Worm (Caenorhabditis elegans) whole organism, young adult: ENCODE measurements around the gene cdh-4.

Experiments
- B0019.2 ChIP-seq: fragments of 200-800 bp; sonication (Bioruptor generic); conservative IDR thresholded peaks from 2 replicates; pipeline ENCODE4 v1.3.6; 2022; ENCODE audit warnings: missing genetic modification reagents, missing genetic modification characterization, missing compliant biosample characterization
- B0261.1 ChIP-seq: sonication (generic microtip); optimal IDR thresholded peaks from 2 replicates; lab custom pipeline; 2016; ENCODE audit warnings: mild to moderate bottlenecking, missing genetic modification characterization, moderate library complexity, missing compliant biosample characterization
- C06A6.2 ChIP-seq: fragments of 200-800 bp; sonication (Bioruptor generic); conservative IDR thresholded peaks from 2 replicates; pipeline ENCODE4 v1.3.6; 2022; ENCODE audit warnings: missing genetic modification characterization, missing compliant biosample characterization
- F39B2.1 ChIP-seq: fragments of 200-800 bp; sonication (Bioruptor generic); IDR thresholded peaks from 2 replicates; pipeline ENCODE4 v1.3.6; 2022; ENCODE audit warnings: missing genetic modification reagents, missing genetic modification characterization, missing compliant biosample characterization
- Y53F4B.3 ChIP-seq: fragments of 200-800 bp; sonication (Bioruptor generic); IDR thresholded peaks from 2 replicates; pipeline ENCODE4 v1.3.6; 2022; ENCODE audit warnings: missing genetic modification reagents, missing genetic modification characterization, missing compliant biosample characterization
- Y56A3A.18 ChIP-seq: fragments of 200-800 bp; sonication (Bioruptor generic); IDR thresholded peaks from 2 replicates; pipeline ENCODE4 v1.3.6; 2022; ENCODE audit warnings: missing genetic modification reagents, missing genetic modification characterization, missing compliant biosample characterization
- ZK185.1 ChIP-seq: sonication (generic microtip); optimal IDR thresholded peaks from 2 replicates; lab custom pipeline; 2016; ENCODE audit warnings: mild to moderate bottlenecking, missing genetic modification characterization, missing compliant biosample characterization; ENCODE audit not compliant: poor library complexity, severe bottlenecking
- ama-1 ChIP-seq, 3 experiments: fragments of 150-350 bp in 1 of 3; sonication (generic microtip) in 2 of 3; optimal IDR thresholded peaks; 2 replicates each; lab custom pipeline; 2014 to 2018; ENCODE audit warnings: missing biosample characterization in 2 of 3, missing genetic modification characterization in 2 of 3, missing genetic modification reagents in 2 of 3
- aptf-2 ChIP-seq: fragments of 200-800 bp; sonication (Bioruptor generic); conservative IDR thresholded peaks from 2 replicates; pipeline ENCODE4 v1.3.6; 2022; ENCODE audit warnings: missing genetic modification reagents, missing genetic modification characterization, missing compliant biosample characterization
- attf-5 ChIP-seq: fragments of 200-800 bp; sonication (Bioruptor generic); optimal IDR thresholded peaks from 2 replicates; lab custom pipeline; 2018; ENCODE audit warnings: mild to moderate bottlenecking, missing genetic modification characterization, missing compliant biosample characterization
- bed-2 ChIP-seq: fragments of 200-800 bp; sonication (Bioruptor generic); IDR thresholded peaks from 2 replicates; pipeline ENCODE4 v1.3.6; 2022; ENCODE audit warnings: missing genetic modification reagents, missing genetic modification characterization, missing compliant biosample characterization
- cebp-1 ChIP-seq, 2 experiments: fragments of 200-800 bp in 1 of 2; sonication (Bioruptor generic) in 1 of 2; sonication (generic microtip) in 1 of 2; IDR thresholded peaks in 1 of 2; optimal IDR thresholded peaks in 1 of 2; 2 replicates each; pipeline versions ENCODE4 v1.3.6 to Lab custom; 2017 to 2022; ENCODE audit warnings: missing compliant biosample characterization in 2 of 2, missing genetic modification characterization in 2 of 2, mild to moderate bottlenecking in 1 of 2, missing genetic modification reagents in 1 of 2, moderate library complexity in 1 of 2
- ceh-40 ChIP-seq: fragments of 200-800 bp; sonication (Bioruptor generic); IDR thresholded peaks from 2 replicates; pipeline ENCODE4 v1.3.6; 2022; ENCODE audit warnings: missing genetic modification characterization, missing compliant biosample characterization
- ceh-58 ChIP-seq: fragments of 200-800 bp; sonication (Bioruptor generic); IDR thresholded peaks from 2 replicates; pipeline ENCODE4 v1.3.6; 2022; ENCODE audit warnings: missing genetic modification characterization, missing compliant biosample characterization
- chd-7 ChIP-seq: sonication (generic microtip); optimal IDR thresholded peaks from 2 replicates; lab custom pipeline; 2016; ENCODE audit warnings: mild to moderate bottlenecking, missing genetic modification characterization, moderate library complexity, missing compliant biosample characterization
- dox-1 ChIP-seq: fragments of 200-800 bp; sonication (Bioruptor generic); IDR thresholded peaks from 2 replicates; pipeline ENCODE4 v1.3.6; 2022; ENCODE audit warnings: missing genetic modification reagents, missing genetic modification characterization, missing compliant biosample characterization
- dpl-1 ChIP-seq: fragments of 150-350 bp; optimal IDR thresholded peaks from 2 replicates; lab custom pipeline; 2014; ENCODE audit warnings: missing biosample characterization, missing genetic modification reagents, missing genetic modification characterization
- egl-44 ChIP-seq: fragments of 200-800 bp; sonication (Bioruptor generic); IDR thresholded peaks from 2 replicates; pipeline ENCODE4 v1.3.6; 2022; ENCODE audit warnings: missing genetic modification reagents, missing genetic modification characterization, missing compliant biosample characterization
- ets-4 ChIP-seq: fragments of 200-800 bp; sonication (Bioruptor generic); optimal IDR thresholded peaks from 2 replicates; lab custom pipeline; 2018; ENCODE audit warnings: mild to moderate bottlenecking, missing genetic modification characterization, missing compliant biosample characterization
- fkh-3 ChIP-seq: sonication (generic microtip); optimal IDR thresholded peaks from 2 replicates; lab custom pipeline; 2016; ENCODE audit warnings: mild to moderate bottlenecking, missing genetic modification characterization, missing compliant biosample characterization
- gei-17 ChIP-seq: fragments of 200-800 bp; sonication (Bioruptor generic); optimal IDR thresholded peaks from 2 replicates; lab custom pipeline; 2018; ENCODE audit warnings: mild to moderate bottlenecking, missing genetic modification characterization, missing compliant biosample characterization
- him-1 ChIP-seq: sonication (generic microtip); optimal IDR thresholded peaks from 2 replicates; lab custom pipeline; 2016; ENCODE audit warnings: missing genotype, missing genetic modification reagents, missing genetic modification characterization, missing compliant biosample characterization
- hlh-12 ChIP-seq: sonication (generic microtip); optimal IDR thresholded peaks from 2 replicates; lab custom pipeline; 2016; ENCODE audit warnings: missing genetic modification characterization, missing compliant biosample characterization
- lin-26 ChIP-seq: fragments of 200-800 bp; sonication (Bioruptor generic); IDR thresholded peaks from 2 replicates; pipeline ENCODE4 v1.3.6; 2022; ENCODE audit warnings: missing genetic modification reagents, missing genetic modification characterization, missing compliant biosample characterization
- lin-54 ChIP-seq: fragments of 200-800 bp; sonication (Bioruptor generic); optimal IDR thresholded peaks from 2 replicates; lab custom pipeline; 2018; ENCODE audit warnings: mild to moderate bottlenecking, missing genetic modification characterization, missing compliant biosample characterization
- lir-1 ChIP-seq: fragments of 200-800 bp; sonication (Bioruptor generic); conservative IDR thresholded peaks from 2 replicates; pipeline ENCODE4 v1.3.6; 2022; ENCODE audit warnings: missing genetic modification reagents, missing genetic modification characterization, missing compliant biosample characterization
- madf-10 ChIP-seq: sonication (generic microtip); optimal IDR thresholded peaks from 2 replicates; lab custom pipeline; 2016; ENCODE audit warnings: mild to moderate bottlenecking, missing genetic modification characterization, missing compliant biosample characterization
- madf-3 ChIP-seq: fragments of 200-800 bp; sonication (Bioruptor generic); IDR thresholded peaks from 2 replicates; pipeline ENCODE4 v1.3.6; 2022; ENCODE audit warnings: missing genetic modification reagents, missing genetic modification characterization, missing compliant biosample characterization
- nfya-2 ChIP-seq: fragments of 200-800 bp; sonication (Bioruptor generic); IDR thresholded peaks from 2 replicates; pipeline ENCODE4 v1.3.6; 2022; ENCODE audit warnings: missing genetic modification reagents, missing genetic modification characterization, missing compliant biosample characterization
- nfyb-1 ChIP-seq: fragments of 200-800 bp; sonication (Bioruptor generic); IDR thresholded peaks from 2 replicates; pipeline ENCODE4 v1.3.6; 2022; ENCODE audit warnings: missing genetic modification reagents, missing genetic modification characterization, missing compliant biosample characterization
- nhr-80 ChIP-seq: sonication (generic microtip); optimal IDR thresholded peaks from 2 replicates; lab custom pipeline; 2016; ENCODE audit warnings: missing genetic modification characterization, missing compliant biosample characterization
- nhr-90 ChIP-seq: sonication (generic microtip); optimal IDR thresholded peaks from 2 replicates; lab custom pipeline; 2016; ENCODE audit warnings: missing genotype, mild to moderate bottlenecking, missing genetic modification characterization, missing compliant biosample characterization
- pbrm-1 ChIP-seq: fragments of 200-800 bp; sonication (Bioruptor generic); IDR thresholded peaks from 2 replicates; pipeline ENCODE4 v1.3.6; 2022; ENCODE audit warnings: missing genetic modification reagents, missing genetic modification characterization, missing compliant biosample characterization
- pha-4 ChIP-seq: fragments of 150-350 bp; sonication (generic microtip); optimal IDR thresholded peaks from 2 replicates; lab custom pipeline; 2014; ENCODE audit warnings: missing biosample characterization, missing genetic modification reagents, missing genetic modification characterization
- rec-8 ChIP-seq, 2 experiments: sonication (generic microtip); optimal IDR thresholded peaks; 2 replicates each; lab custom pipeline; 2016; ENCODE audit warnings: mild to moderate bottlenecking in 2 of 2, missing genetic modification characterization in 2 of 2, missing genetic modification reagents in 2 of 2, missing genotype in 2 of 2, missing biosample characterization in 1 of 2, missing compliant biosample characterization in 1 of 2, moderate library complexity in 1 of 2
- rpc-1 ChIP-seq, 2 experiments: fragments of 150-350 bp in 1 of 2; sonication (generic microtip) in 1 of 2; optimal IDR thresholded peaks; 2 replicates each; lab custom pipeline; 2014 to 2018; ENCODE audit warnings: missing biosample characterization in 1 of 2, missing genetic modification characterization in 1 of 2, missing genetic modification reagents in 1 of 2, missing genotype in 1 of 2
- snpc-1.1 ChIP-seq: sonication (generic microtip); optimal IDR thresholded peaks from 2 replicates; lab custom pipeline; 2017; ENCODE audit warnings: missing genetic modification characterization, mild to moderate bottlenecking, missing compliant biosample characterization, antibody characterized with exemption, moderate library complexity, missing genotype, missing genetic modification reagents; ENCODE audit not compliant: insufficient read depth
- snpc-1.3 ChIP-seq: sonication (generic microtip); optimal IDR thresholded peaks from 2 replicates; lab custom pipeline; 2017; ENCODE audit warnings: missing genetic modification characterization, mild to moderate bottlenecking, missing compliant biosample characterization, antibody characterized with exemption, moderate library complexity, missing genotype, missing genetic modification reagents; ENCODE audit not compliant: insufficient read depth
- somi-1 ChIP-seq: fragments of 200-800 bp; sonication (Bioruptor generic); optimal IDR thresholded peaks from 2 replicates; lab custom pipeline; 2018; ENCODE audit warnings: mild to moderate bottlenecking, missing genetic modification characterization, missing compliant biosample characterization
- sptf-2 ChIP-seq: fragments of 200-800 bp; sonication (Bioruptor generic); optimal IDR thresholded peaks from 2 replicates; lab custom pipeline; 2018; ENCODE audit warnings: mild to moderate bottlenecking, missing genetic modification characterization, missing compliant biosample characterization
- tbp1 ChIP-seq: fragments of 200-800 bp; sonication (Bioruptor generic); optimal IDR thresholded peaks from 2 replicates; lab custom pipeline; 2018; ENCODE audit warnings: mild to moderate bottlenecking, missing genetic modification characterization, missing compliant biosample characterization
- unc-62 ChIP-seq: fragments of 150-350 bp; optimal IDR thresholded peaks from 2 replicates; lab custom pipeline; 2014; ENCODE audit warnings: missing biosample characterization, missing genetic modification reagents, missing genetic modification characterization
- zim-3 ChIP-seq: sonication (generic microtip); optimal IDR thresholded peaks from 2 replicates; lab custom pipeline; 2017; ENCODE audit warnings: mild to moderate bottlenecking, missing genetic modification characterization, moderate library complexity, missing compliant biosample characterization
- ztf-22 ChIP-seq: fragments of 200-800 bp; sonication (Bioruptor generic); optimal IDR thresholded peaks from 2 replicates; lab custom pipeline; 2018; ENCODE audit warnings: mild to moderate bottlenecking, missing genetic modification characterization, moderate library complexity, missing compliant biosample characterization
- ztf-26 ChIP-seq: sonication (generic microtip); optimal IDR thresholded peaks from 2 replicates; lab custom pipeline; 2017; ENCODE audit warnings: missing genetic modification characterization, missing compliant biosample characterization

Gene cdh-4

ce11 chrIII:4495685-4496084 is 24.5 kb upstream of the cdh-4 start:
- no peak for TF ChIP-seq dox-1
- TF ChIP-seq nhr-80 (tag; lab: Kevin White, UChicago): no peak
- no peak for TF ChIP-seq snpc-1.1 (tag; lab: Kevin White, UChicago)
- no peak for TF ChIP-seq madf-3 (GFP tag; lab: Robert Waterston, UW)
- no peak for TF ChIP-seq C06A6.2 (GFP tag; lab: Robert Waterston, UW)
- TF ChIP-seq sptf-2 (GFP tag; lab: Kevin White, UChicago): no peak
- TF ChIP-seq hlh-12: no peak
- no peak for TF ChIP-seq bed-2 (GFP tag; lab: Robert Waterston, UW)
- no peak for TF ChIP-seq nfya-2
- no peak for TF ChIP-seq pbrm-1
- no peak for TF ChIP-seq ceh-58 (GFP tag; lab: Robert Waterston, UW)
- no peak for TF ChIP-seq B0261.1 (tag; lab: Kevin White, UChicago)
- TF ChIP-seq B0019.2 (GFP tag; lab: Robert Waterston, UW): no peak
- no peak for TF ChIP-seq lir-1
- TF ChIP-seq aptf-2: no peak
- TF ChIP-seq, all 124 proteins: peak for 0

DNA sequence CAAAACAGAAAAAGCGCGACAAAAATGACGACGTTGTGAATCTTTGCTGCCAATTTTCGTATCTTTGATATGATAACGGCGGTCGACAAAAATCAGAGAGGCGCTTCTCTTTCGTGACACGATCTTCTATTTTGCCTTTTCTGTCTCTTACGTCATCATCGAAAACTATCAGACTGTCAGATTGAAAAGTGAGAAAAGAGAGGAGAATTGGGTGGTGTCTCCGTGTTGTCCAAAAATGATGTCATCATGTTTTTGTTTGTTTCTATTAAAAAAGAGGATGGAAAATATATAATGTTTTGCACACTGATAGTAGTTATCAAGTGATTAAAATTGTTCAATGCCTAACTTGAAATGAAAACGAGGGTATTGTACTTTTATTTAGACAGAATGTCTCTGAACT is 24.1 kb upstream of the cdh-4 start:
- TF ChIP-seq chd-7 (tag; lab: Kevin White, UChicago) (peak; percentile 19), ets-4 (GFP tag; lab: Kevin White, UChicago) (no peak), Y56A3A.18 (GFP tag; lab: Robert Waterston, UW) (0 out of 2 replicates have a peak, but pooled peaks have one; percentile 56), zim-3 (tag; lab: Kevin White, UChicago) (no peak), madf-10 (tag; lab: Kevin White, UChicago) (peak; percentile 20), nhr-80 (tag; lab: Kevin White, UChicago) (peak; percentile 93), ZK185.1 (tag; lab: Kevin White, UChicago) (peak; percentile 63), cebp-1 (GFP tag; IDR thresholded peaks at IDR 0.05; lab: Robert Waterston, UW) (no peak), cebp-1 (tag; optimal IDR thresholded peaks at IDR 0.05; lab: Kevin White, UChicago) (peak; percentile 44), ztf-26 (tag; lab: Kevin White, UChicago) (peak; percentile 9), gei-17 (no peak), lin-26 (GFP tag; lab: Robert Waterston, UW) (no peak), ceh-40 (no peak), somi-1 (GFP tag; lab: Kevin White, UChicago) (no peak), ama-1 (optimal IDR thresholded peaks at IDR 0.05; lab: Kevin White, UChicago) (no peak), ama-1 (GFP tag; optimal IDR thresholded peaks at IDR 0.05; lab: Kevin White, UChicago) (no peak), egl-44 (0 out of 2 replicates have a peak, but pooled peaks have one; percentile 31), dox-1 (peak; percentile 39; the same call in 1 of the 2 replicates), rpc-1 (optimal IDR thresholded peaks at IDR 0.05; lab: Kevin White, UChicago) (no peak), rpc-1 (tag; optimal IDR thresholded peaks at IDR 0.05; lab: Kevin White, UChicago) (no peak), fkh-3 (tag; lab: Kevin White, UChicago) (no peak), snpc-1.1 (tag; lab: Kevin White, UChicago) (no peak), snpc-1.3 (tag; lab: Kevin White, UChicago) (no peak), lir-1 (no peak), Y53F4B.3 (no peak), unc-62 (peak; percentile 87), him-1 (tag; lab: Kevin White, UChicago) (no peak), ztf-22 (GFP tag; lab: Kevin White, UChicago) (peak; percentile 69), rec-8 (tag; optimal IDR thresholded peaks at IDR 0.05; lab: Kevin White, UChicago) (no peak), pha-4 (tag; lab: Kevin White, UChicago) (no peak), lin-54 (GFP tag; lab: Kevin White, UChicago) (no peak), F39B2.1 (no peak), tbp1 (GFP tag; lab: Kevin White, UChicago) (peak; percentile 42), attf-5 (GFP tag; lab: Kevin White, UChicago) (peak; percentile 39), C06A6.2 (GFP tag; lab: Robert Waterston, UW) (no peak), dpl-1 (GFP tag; lab: Kevin White, UChicago) (no peak), nfyb-1 (peak; percentile 82), nhr-90 (tag; lab: Kevin White, UChicago) (peak; percentile 53), pbrm-1 (0 out of 2 replicates have a peak, but pooled peaks have one; percentile 13)
